Worm (Caenorhabditis elegans): ENCODE results near the gene ssl-1.

Gene ssl-1

ce11 chrIII:12680266-12680665 lies 34.1 kb upstream of the ssl-1 start:
- TF ChIP-seq unc-62 (GFP tag; optimal IDR thresholded peaks at IDR 0.05) (no peak), mcd-1 (GFP tag; IDR thresholded peaks at IDR 0.05) (no peak), unc-130 (GFP tag; optimal IDR thresholded peaks at IDR 0.05) (no peak), F52B5.7 (tag; optimal IDR thresholded peaks at IDR 0.05) (no peak), Y95B8A.8 (GFP tag; IDR thresholded peaks at IDR 0.05) (no peak), snpc-1.3 (tag; optimal IDR thresholded peaks at IDR 0.05; ENCODE audit: insufficient read depth) (no peak), F23B12.7 (tag; optimal IDR thresholded peaks at IDR 0.05; ENCODE audit: insufficient read depth) (no peak), ztf-26 (tag; optimal IDR thresholded peaks at IDR 0.05) (no peak), ceh-40 (GFP tag; IDR thresholded peaks at IDR 0.05) (no peak), egl-18 (GFP tag; IDR thresholded peaks at IDR 0.05) (no peak), ceh-27 (GFP tag; optimal IDR thresholded peaks at IDR 0.05) (no peak), F55B11.4 (tag; optimal IDR thresholded peaks at IDR 0.05; ENCODE audit: borderline replicate concordance, insufficient read depth) (no peak), dox-1 (GFP tag; IDR thresholded peaks at IDR 0.05) (no peak), hrde-1 (tag; optimal IDR thresholded peaks at IDR 0.05; ENCODE audit: borderline replicate concordance) (no peak), nhr-120 (GFP tag; IDR thresholded peaks at IDR 0.05) (no peak), F49E8.2 (tag; optimal IDR thresholded peaks at IDR 0.05; ENCODE audit: insufficient read depth) (no peak), egrh-3 (GFP tag; IDR thresholded peaks at IDR 0.05) (no peak)

- TF ChIP-seq let-607 (tag; optimal IDR thresholded peaks at IDR 0.05) (no peak), snpc-1.3 (tag; optimal IDR thresholded peaks at IDR 0.05; ENCODE audit: insufficient read depth) (no peak), repo-1 (tag; optimal IDR thresholded peaks at IDR 0.05) (peak; percentile 15), ztf-25 (GFP tag; IDR thresholded peaks at IDR 0.05) (0 out of 2 replicates have a peak, but pooled peaks have one; percentile 4), rpc-1 (optimal IDR thresholded peaks at IDR 0.05) (no peak), rpc-1 (tag; optimal IDR thresholded peaks at IDR 0.05) (no peak), F55B11.4 (tag; optimal IDR thresholded peaks at IDR 0.05; ENCODE audit: borderline replicate concordance, insufficient read depth) (no peak), madf-10 (tag; optimal IDR thresholded peaks at IDR 0.05) (no peak), nhr-80 (tag; optimal IDR thresholded peaks at IDR 0.05) (no peak), nfya-2 (GFP tag; IDR thresholded peaks at IDR 0.05) (0 out of 2 replicates have a peak, but pooled peaks have one; percentile 70), attf-5 (GFP tag; optimal IDR thresholded peaks at IDR 0.05) (no peak), rcor-1 (GFP tag; IDR thresholded peaks at IDR 0.05) (no peak; the same call in 1 of the 2 replicates), mel-28 (tag; optimal IDR thresholded peaks at IDR 0.05; ENCODE audit: borderline replicate concordance) (no peak), fkh-3 (tag; optimal IDR thresholded peaks at IDR 0.05) (peak; percentile 22), lin-54 (GFP tag; optimal IDR thresholded peaks at IDR 0.05) (no peak), nfya-1 (tag; optimal IDR thresholded peaks at IDR 0.05; ENCODE audit: borderline replicate concordance, insufficient read depth) (no peak), ets-4 (GFP tag; optimal IDR thresholded peaks at IDR 0.05) (no peak), T07F8.4 (tag; optimal IDR thresholded peaks at IDR 0.05) (no peak), snpc-1.1 (tag; optimal IDR thresholded peaks at IDR 0.05; ENCODE audit: insufficient read depth) (peak; percentile 22), F52B5.7 (tag; optimal IDR thresholded peaks at IDR 0.05) (no peak), efl-1 (GFP tag; optimal IDR thresholded peaks at IDR 0.05) (no peak), hsf-1 (GFP tag; IDR thresholded peaks at IDR 0.05) (no peak), nhr-27 (tag; optimal IDR thresholded peaks at IDR 0.05) (peak; percentile 26), him-1 (tag; optimal IDR thresholded peaks at IDR 0.05) (peak; percentile 15), lin-40 (tag; optimal IDR thresholded peaks at IDR 0.05) (no peak), tbx-9 (tag; optimal IDR thresholded peaks at IDR 0.05; ENCODE audit: borderline replicate concordance) (no peak), tbp1 (GFP tag; optimal IDR thresholded peaks at IDR 0.05) (no peak), nfyb-1 (GFP tag; IDR thresholded peaks at IDR 0.05) (peak; percentile 40; the same call in 1 of the 2 replicates), madf-3 (GFP tag; IDR thresholded peaks at IDR 0.05) (no peak; the same call in 1 of the 2 replicates), Y53G8AR.9 (GFP tag; conservative IDR thresholded peaks at IDR 0.05) (no peak), xnd-1 (tag; optimal IDR thresholded peaks at IDR 0.05) (no peak)
Observed at ce11 chrIII:12685372-12686298, 28.7 kb upstream of the ssl-1 start.

Measured in whole organism, young adult.